Worm (Caenorhabditis elegans) whole organism, L3 larva: Measurements from ENCODE around the gene cec-3.

Experiments
- ZK546.5 ChIP-seq: sonication (generic microtip); optimal IDR thresholded peaks from 2 replicates; lab custom pipeline; 2017; ENCODE audit warnings: missing biosample characterization, missing genetic modification characterization
- ama-1 ChIP-seq: fragments of 150-350 bp; optimal IDR thresholded peaks from 2 replicates; lab custom pipeline; 2018
- ceh-28 ChIP-seq: fragments of 150-350 bp; optimal IDR thresholded peaks from 2 replicates; lab custom pipeline; 2014; ENCODE audit warnings: missing biosample characterization, missing genetic modification reagents, missing genetic modification characterization
- daf-12 ChIP-seq: fragments of 150-350 bp; optimal IDR thresholded peaks from 2 replicates; lab custom pipeline; 2014; ENCODE audit warnings: missing biosample characterization, missing genetic modification reagents, missing genetic modification characterization
- egl-27 ChIP-seq: sonication (generic microtip); optimal IDR thresholded peaks from 4 replicates; lab custom pipeline; 2017; ENCODE audit warnings: missing biosample characterization, missing genetic modification reagents, missing genetic modification characterization
- egl-5 ChIP-seq: fragments of 150-350 bp; optimal IDR thresholded peaks from 2 replicates; lab custom pipeline; 2017; ENCODE audit warnings: missing biosample characterization, missing genetic modification reagents, missing genetic modification characterization, inconsistent platforms
- elt-2 ChIP-seq: sonication (generic microtip); optimal IDR thresholded peaks from 2 replicates; lab custom pipeline; 2016; ENCODE audit warnings: missing genetic modification reagents, mild to moderate bottlenecking, missing genetic modification characterization, missing compliant biosample characterization
- eor-1 ChIP-seq, 2 experiments: fragments of 150-350 bp; optimal IDR thresholded peaks; 2 replicates each; lab custom pipeline; 2014 to 2018; ENCODE audit warnings: missing biosample characterization in 2 of 2, missing genetic modification characterization in 2 of 2
- fkh-10 ChIP-seq: sonication (generic microtip); optimal IDR thresholded peaks from 2 replicates; lab custom pipeline; 2017; ENCODE audit warnings: missing biosample characterization, missing genetic modification reagents, missing genetic modification characterization
- hmg-11 ChIP-seq: sonication (generic microtip); optimal IDR thresholded peaks from 2 replicates; lab custom pipeline; 2016; ENCODE audit warnings: missing genetic modification characterization, missing compliant biosample characterization
- jun-1 ChIP-seq: fragments of 150-350 bp; optimal IDR thresholded peaks from 2 replicates; lab custom pipeline; 2014; ENCODE audit warnings: missing biosample characterization, missing genetic modification reagents, missing genetic modification characterization
- lin-15B ChIP-seq: fragments of 150-350 bp; optimal IDR thresholded peaks from 2 replicates; lab custom pipeline; 2014; ENCODE audit warnings: missing biosample characterization, missing genetic modification characterization
- lin-39 ChIP-seq: fragments of 150-350 bp; optimal IDR thresholded peaks from 2 replicates; lab custom pipeline; 2018; ENCODE audit warnings: missing biosample characterization, missing genetic modification reagents, missing genetic modification characterization
- nfya-1 ChIP-seq: sonication (generic microtip); optimal IDR thresholded peaks from 2 replicates; lab custom pipeline; 2017; ENCODE audit warnings: missing genetic modification characterization, mild to moderate bottlenecking, missing compliant biosample characterization, antibody characterized with exemption, moderate library complexity; ENCODE audit not compliant: insufficient read depth
- nhr-12 ChIP-seq: fragments of 150-350 bp; optimal IDR thresholded peaks from 2 replicates; lab custom pipeline; 2014; ENCODE audit warnings: missing biosample characterization, missing genetic modification characterization
- nhr-23 ChIP-seq: fragments of 150-350 bp; optimal IDR thresholded peaks from 2 replicates; lab custom pipeline; 2014; ENCODE audit warnings: missing biosample characterization, missing genetic modification reagents, missing genetic modification characterization
- nhr-25 ChIP-seq: sonication (generic microtip); optimal IDR thresholded peaks from 2 replicates; lab custom pipeline; 2017; ENCODE audit warnings: missing biosample characterization, missing genetic modification characterization
- nhr-28 ChIP-seq: fragments of 150-350 bp; optimal IDR thresholded peaks from 2 replicates; lab custom pipeline; 2014; ENCODE audit warnings: missing biosample characterization, missing genetic modification characterization
- nhr-43 ChIP-seq: sonication (generic microtip); optimal IDR thresholded peaks from 2 replicates; lab custom pipeline; 2016; ENCODE audit warnings: mild to moderate bottlenecking, missing genetic modification characterization, missing compliant biosample characterization; ENCODE audit not compliant: poor library complexity, severe bottlenecking
- pha-4 ChIP-seq: fragments of 150-350 bp; optimal IDR thresholded peaks from 2 replicates; lab custom pipeline; 2014; ENCODE audit warnings: missing biosample characterization, missing genetic modification reagents, missing genetic modification characterization
- pqm-1 ChIP-seq: fragments of 150-350 bp; optimal IDR thresholded peaks from 2 replicates; lab custom pipeline; 2017; ENCODE audit warnings: missing biosample characterization, missing genetic modification characterization, inconsistent platforms
- skn-1 ChIP-seq: fragments of 150-350 bp; optimal IDR thresholded peaks from 2 replicates; lab custom pipeline; 2014; ENCODE audit warnings: missing biosample characterization, missing genetic modification characterization
- tbx-2 ChIP-seq: sonication (generic microtip); optimal IDR thresholded peaks from 2 replicates; lab custom pipeline; 2016; ENCODE audit warnings: mild to moderate bottlenecking, missing genetic modification characterization, missing compliant biosample characterization
- unc-39 ChIP-seq: sonication (generic microtip); optimal IDR thresholded peaks from 4 replicates; lab custom pipeline; 2017; ENCODE audit warnings: missing biosample characterization, missing genetic modification characterization
- unc-62 ChIP-seq: fragments of 150-350 bp; sonication (generic microtip); optimal IDR thresholded peaks from 4 replicates; lab custom pipeline; 2014; ENCODE audit warnings: missing biosample characterization, missing genetic modification reagents, missing genetic modification characterization
- ztf-11 ChIP-seq: fragments of 150-350 bp; optimal IDR thresholded peaks from 2 replicates; lab custom pipeline; 2014; ENCODE audit warnings: missing biosample characterization, missing genetic modification characterization
- ztf-4 ChIP-seq: fragments of 150-350 bp; optimal IDR thresholded peaks from 2 replicates; lab custom pipeline; 2014; ENCODE audit warnings: missing biosample characterization, missing genetic modification characterization

Gene cec-3

DNA sequence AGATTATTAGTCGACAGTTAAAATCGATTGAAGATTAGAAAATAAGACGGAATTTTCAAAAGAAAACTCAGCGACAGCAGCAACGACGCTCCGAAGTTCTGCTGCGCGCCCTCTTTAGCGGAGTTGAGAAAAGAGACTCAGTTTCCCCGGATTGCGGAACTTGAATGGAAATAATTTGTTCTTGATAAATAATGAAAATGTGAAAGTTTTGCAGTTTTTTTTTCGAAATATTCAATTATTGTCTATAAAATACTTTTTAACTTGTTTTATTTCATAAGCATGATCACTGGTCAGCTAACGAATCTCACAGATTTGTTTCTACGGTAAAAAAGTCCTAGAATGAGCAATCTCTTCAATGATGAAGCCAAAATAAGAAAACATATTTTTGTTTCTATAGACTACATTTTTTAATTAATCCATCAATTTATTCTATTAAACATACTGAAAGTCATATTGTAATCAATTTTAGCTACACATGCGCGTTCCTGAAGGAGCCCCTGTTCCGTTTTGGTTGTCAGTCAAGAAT, at the start of gene cec-3, which contains the start of gene T09A5.15:
TSS of gene cec-3 (minus strand) at position 116 of the 526 bp plus-strand sequence.
TSS of gene T09A5.15 (plus strand) at position 476 of the 526 bp plus-strand sequence.
- TF ChIP-seq lin-15B (tag; lab: Kevin White, UChicago) = peak; percentile 48
- peak; percentile 2 for TF ChIP-seq nhr-25 (tag; lab: Kevin White, UChicago)
- TF ChIP-seq pha-4 = peak; percentile 61
- TF ChIP-seq nfya-1 (tag; lab: Kevin White, UChicago) = peak; percentile 64
- TF ChIP-seq elt-2 (tag; lab: Kevin White, UChicago) = peak; percentile 22
- TF ChIP-seq unc-39 = no peak

DNA sequence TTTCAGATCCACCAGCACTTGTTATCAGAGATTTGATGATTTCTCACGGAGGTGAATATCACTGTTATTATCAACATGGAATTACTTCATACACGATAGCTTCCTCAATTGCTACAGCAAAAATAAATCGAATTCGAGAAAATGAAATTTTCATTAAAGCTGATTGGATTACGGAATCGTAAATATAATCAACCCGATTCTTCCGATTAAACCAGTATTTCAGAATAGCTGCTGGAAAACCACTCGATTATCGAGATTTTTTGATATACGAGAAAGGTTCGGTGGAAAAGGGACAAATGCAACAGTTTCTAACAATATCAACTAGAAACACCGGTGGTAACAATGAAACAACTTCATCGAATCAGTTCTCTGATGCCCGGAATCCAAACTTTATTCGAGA, 44.6 kb upstream of the cec-3 start:
- TF ChIP-seq ztf-11 (tag; lab: Kevin White, UChicago) (no peak), jun-1 (tag; lab: Kevin White, UChicago) (no peak), fkh-10 (GFP tag; lab: Kevin White, UChicago) (no peak)

DNA sequence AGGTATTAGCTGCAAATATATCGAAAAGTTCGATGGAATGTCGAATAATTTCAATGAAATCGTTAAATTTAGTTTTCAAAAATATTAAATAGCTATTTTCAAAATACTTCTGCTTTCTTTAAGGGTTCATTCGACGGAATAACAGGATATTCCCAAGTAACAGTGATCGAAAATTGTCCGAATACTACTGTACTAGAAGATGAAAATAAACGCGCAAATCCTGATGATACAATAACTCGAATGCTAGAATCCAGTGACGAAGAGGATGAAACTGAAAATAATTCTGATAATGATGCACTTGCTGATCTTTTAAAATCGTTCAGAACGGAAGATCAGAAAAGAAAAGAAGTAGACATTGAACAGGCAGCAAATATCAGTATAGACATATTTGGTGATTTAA, 43.4 kb upstream of the cec-3 start:
- TF ChIP-seq egl-27 (tag; lab: Kevin White, UChicago) (no peak), jun-1 (tag; lab: Kevin White, UChicago) (no peak), ztf-11 (tag; lab: Kevin White, UChicago) (no peak), daf-12 (tag; lab: Kevin White, UChicago) (no peak), skn-1 (no peak), ZK546.5 (no peak), unc-39 (no peak), nhr-43 (tag; lab: Kevin White, UChicago) (no peak), nhr-12 (tag; lab: Kevin White, UChicago) (no peak), nhr-28 (tag; lab: Kevin White, UChicago) (no peak)
- TF ChIP-seq, all 47 proteins: peak for 0

DNA sequence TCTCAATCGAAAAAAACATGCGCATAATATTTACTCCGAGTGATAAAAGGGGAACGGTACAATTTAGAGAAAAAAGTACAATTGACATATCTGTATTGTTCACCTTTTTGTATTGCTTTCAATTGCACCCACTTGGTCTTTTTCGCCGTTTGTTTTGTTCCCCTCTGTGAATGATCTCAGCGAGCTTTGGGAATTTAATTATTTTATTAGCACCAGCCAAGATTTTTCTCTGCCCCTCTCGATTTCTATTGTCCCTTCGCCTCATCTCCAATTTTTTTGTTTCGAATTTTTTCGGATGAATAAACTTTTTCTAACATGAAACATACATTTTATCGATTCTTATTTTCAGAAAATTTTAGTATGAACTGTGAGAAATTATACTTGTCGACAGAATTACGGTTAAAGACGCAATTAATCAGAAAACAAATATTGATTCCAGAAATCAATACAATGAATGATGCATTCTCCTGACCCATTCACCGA, 42.8 kb upstream of the cec-3 start, which contains the start of gene rev-1:
TSS of gene rev-1 (plus strand) at position 433 of the 483 bp plus-strand sequence.
- TF ChIP-seq nhr-23 (tag; lab: Kevin White, UChicago) (no peak), ztf-11 (tag; lab: Kevin White, UChicago) (no peak), skn-1 (no peak)

DNA sequence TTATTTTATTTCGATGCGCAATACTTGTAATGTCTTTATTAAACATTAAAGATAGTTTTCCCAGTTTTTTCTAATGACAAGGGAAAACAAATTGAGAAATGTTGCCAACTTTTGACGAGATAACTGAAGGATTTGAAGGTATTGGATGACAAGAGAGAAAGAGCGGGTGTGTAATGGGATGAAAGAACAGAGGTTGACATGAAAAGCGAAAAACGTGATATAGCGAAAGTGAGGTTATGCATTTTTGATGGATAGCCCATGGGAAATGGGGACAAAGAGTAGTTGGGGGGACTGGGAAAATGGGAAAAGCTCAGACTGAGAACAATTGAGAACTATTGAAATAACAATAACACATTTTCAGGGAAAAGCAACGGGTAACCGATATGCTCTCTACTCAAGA, 37.8 kb upstream of the cec-3 start:
- TF ChIP-seq lin-39 (tag; lab: Kevin White, UChicago) (peak; percentile 66), nfya-1 (tag; lab: Kevin White, UChicago) (peak; percentile 19), ceh-28 (tag; lab: Kevin White, UChicago) (no peak), skn-1 (no peak)
- TF ChIP-seq, all 47 proteins: peak for 2

DNA sequence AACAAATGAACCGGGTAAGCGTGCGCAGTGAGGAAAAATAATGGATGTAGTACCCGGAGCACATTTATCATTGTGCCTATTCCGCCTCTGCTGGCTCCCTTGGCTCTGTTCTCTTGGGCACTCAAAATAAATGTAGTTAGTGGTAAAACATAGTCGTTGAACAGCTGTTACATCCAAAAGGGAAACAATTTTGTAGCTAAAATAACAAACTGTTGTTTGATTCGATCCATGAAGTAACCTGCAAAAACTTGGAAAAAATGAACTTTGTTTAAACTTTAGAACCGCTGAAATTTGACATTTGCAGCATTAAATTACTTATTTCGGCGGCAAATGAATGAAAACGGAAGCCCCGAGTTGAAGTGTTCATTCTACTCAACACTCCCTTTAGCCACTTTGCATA, 36.2 kb upstream of the cec-3 start:
- TF ChIP-seq lin-39 (tag; lab: Kevin White, UChicago) (peak; percentile 73), elt-2 (tag; lab: Kevin White, UChicago) (no peak)

DNA sequence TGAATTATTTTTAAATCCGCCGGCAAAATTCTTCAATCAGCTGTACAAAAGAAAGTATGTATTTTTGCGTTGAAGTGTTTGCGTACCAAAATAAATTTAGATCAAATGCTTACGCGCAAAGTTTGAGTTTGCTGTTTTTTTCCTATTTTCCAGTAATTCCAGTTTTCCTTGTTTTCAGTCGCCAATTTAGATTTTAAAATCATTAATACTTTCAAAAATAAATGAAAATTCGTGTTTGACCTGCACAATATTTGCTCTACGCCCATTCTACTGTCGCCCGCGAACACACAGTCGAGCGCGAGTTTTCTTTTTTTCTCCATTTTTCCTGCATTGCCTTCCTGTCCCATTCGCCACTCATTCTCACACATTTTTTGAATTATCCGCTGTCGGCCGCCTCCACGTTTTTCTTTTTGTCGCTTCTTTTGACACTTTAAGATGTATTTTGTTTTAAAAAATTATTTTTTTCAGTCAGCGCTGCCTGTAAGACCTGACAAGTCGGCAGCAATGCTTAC, 35.4 kb upstream of the cec-3 start, which contains the start of gene ptc-1:
TSS of gene ptc-1 (plus strand) at position 462 of the 512 bp plus-strand sequence.
- no peak for TF ChIP-seq skn-1
- TF ChIP-seq pha-4 = peak; percentile 41

DNA sequence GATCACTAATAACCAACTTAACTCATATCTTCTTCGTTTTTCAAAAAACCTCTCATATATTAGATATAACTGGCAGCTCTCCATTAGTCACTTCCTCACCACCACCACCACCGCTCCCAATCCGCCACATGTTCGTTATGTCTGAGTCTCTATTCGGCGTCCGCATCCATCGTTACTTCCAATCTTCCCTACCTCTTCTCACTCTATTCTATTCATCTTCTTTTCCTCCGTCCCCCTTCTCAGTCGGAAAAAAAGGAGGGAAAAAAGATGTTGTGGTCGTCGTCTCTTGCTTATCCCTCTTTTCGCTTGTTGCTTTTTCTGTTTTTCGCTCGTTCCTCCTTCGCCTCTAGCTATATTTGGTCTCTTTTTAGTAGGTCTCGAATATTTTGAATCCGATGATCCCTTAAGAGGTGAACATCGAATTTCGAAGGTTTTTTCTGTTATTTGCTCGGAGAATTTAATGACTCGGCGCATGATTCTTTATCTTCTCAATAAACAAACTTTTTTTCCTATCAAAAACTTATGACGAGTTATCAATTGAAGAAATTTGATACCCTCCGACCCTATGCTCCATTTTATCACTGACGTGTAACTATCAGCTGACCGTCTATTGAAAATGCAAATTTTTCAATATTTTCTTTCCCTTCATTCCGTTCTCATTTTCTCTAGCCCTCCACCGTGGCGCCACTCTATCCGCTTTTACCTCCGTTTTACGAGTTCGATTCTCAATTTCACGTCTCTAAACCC, 34.6 kb upstream of the cec-3 start:
- TF ChIP-seq fkh-10 (GFP tag; lab: Kevin White, UChicago) (peak; percentile 32), tbx-2 (tag; lab: Kevin White, UChicago) (peak; percentile 24), lin-39 (tag; lab: Kevin White, UChicago) (peak; percentile 85), eor-1 (tag; optimal IDR thresholded peaks at IDR 0.05; lab: Kevin White, UChicago) (no peak), pha-4 (peak; percentile 43), elt-2 (tag; lab: Kevin White, UChicago) (peak; percentile 90), unc-62 (GFP tag; lab: Kevin White, UChicago) (peak; percentile 16), hmg-11 (tag; lab: Kevin White, UChicago) (peak; percentile 44), nfya-1 (tag; lab: Kevin White, UChicago) (peak; percentile 76), jun-1 (tag; lab: Kevin White, UChicago) (no peak), pqm-1 (tag; lab: Kevin White, UChicago) (peak; percentile 66), ama-1 (peak; percentile 2), egl-5 (peak; percentile 55), ZK546.5 (no peak), ztf-4 (tag; lab: Kevin White, UChicago) (peak; percentile 32), nhr-23 (tag; lab: Kevin White, UChicago) (peak; percentile 11)
